Worm (Caenorhabditis elegans): Measurements from ENCODE around the gene Y51H7C.41.

- TF ChIP-seq hlh-12 (tag; optimal IDR thresholded peaks at IDR 0.05) (no peak), dpl-1 (GFP tag; optimal IDR thresholded peaks at IDR 0.05) (no peak)
These were observed 42.9 kb upstream of the Y51H7C.41 start for ce11 chrII:1360257-1360656.

All from whole organism, young adult.